Worm (Caenorhabditis elegans) whole organism, L3 larva: ENCODE results near the gene sup-36.

Source experiments
- ZK546.5 ChIP-seq: sonication (generic microtip); optimal IDR thresholded peaks from 2 replicates; lab custom pipeline; 2017; ENCODE audit warnings: missing biosample characterization, missing genetic modification characterization
- ceh-16 ChIP-seq: sonication (generic microtip); optimal IDR thresholded peaks from 2 replicates; lab custom pipeline; 2017; ENCODE audit warnings: missing biosample characterization, missing genetic modification characterization
- ceh-28 ChIP-seq: fragments of 150-350 bp; optimal IDR thresholded peaks from 2 replicates; lab custom pipeline; 2014; ENCODE audit warnings: missing biosample characterization, missing genetic modification reagents, missing genetic modification characterization
- ceh-82 ChIP-seq: fragments of 150-350 bp; optimal IDR thresholded peaks from 2 replicates; lab custom pipeline; 2014; ENCODE audit warnings: missing biosample characterization, missing genetic modification characterization
- elt-1 ChIP-seq: fragments of 150-350 bp; optimal IDR thresholded peaks from 2 replicates; lab custom pipeline; 2014; ENCODE audit warnings: missing biosample characterization, missing genetic modification characterization
- elt-2 ChIP-seq: sonication (generic microtip); optimal IDR thresholded peaks from 2 replicates; lab custom pipeline; 2016; ENCODE audit warnings: missing genetic modification reagents, mild to moderate bottlenecking, missing genetic modification characterization, missing compliant biosample characterization
- fkh-2 ChIP-seq: fragments of 150-350 bp; optimal IDR thresholded peaks from 2 replicates; lab custom pipeline; 2014; ENCODE audit warnings: missing biosample characterization, missing genetic modification reagents, missing genetic modification characterization
- fos-1 ChIP-seq: fragments of 150-350 bp; optimal IDR thresholded peaks from 2 replicates; lab custom pipeline; 2014; ENCODE audit warnings: missing biosample characterization, missing genetic modification characterization
- hmg-11 ChIP-seq: sonication (generic microtip); optimal IDR thresholded peaks from 2 replicates; lab custom pipeline; 2016; ENCODE audit warnings: missing genetic modification characterization, missing compliant biosample characterization
- jun-1 ChIP-seq: fragments of 150-350 bp; optimal IDR thresholded peaks from 2 replicates; lab custom pipeline; 2014; ENCODE audit warnings: missing biosample characterization, missing genetic modification reagents, missing genetic modification characterization
- lin-39 ChIP-seq: fragments of 150-350 bp; optimal IDR thresholded peaks from 2 replicates; lab custom pipeline; 2018; ENCODE audit warnings: missing biosample characterization, missing genetic modification reagents, missing genetic modification characterization
- mdl-1 ChIP-seq: fragments of 150-350 bp; optimal IDR thresholded peaks from 2 replicates; lab custom pipeline; 2014; ENCODE audit warnings: missing biosample characterization, missing genetic modification characterization
- nfya-1 ChIP-seq: sonication (generic microtip); optimal IDR thresholded peaks from 2 replicates; lab custom pipeline; 2017; ENCODE audit warnings: missing genetic modification characterization, mild to moderate bottlenecking, missing compliant biosample characterization, antibody characterized with exemption, moderate library complexity; ENCODE audit not compliant: insufficient read depth
- nhr-12 ChIP-seq: fragments of 150-350 bp; optimal IDR thresholded peaks from 2 replicates; lab custom pipeline; 2014; ENCODE audit warnings: missing biosample characterization, missing genetic modification characterization
- nhr-25 ChIP-seq: sonication (generic microtip); optimal IDR thresholded peaks from 2 replicates; lab custom pipeline; 2017; ENCODE audit warnings: missing biosample characterization, missing genetic modification characterization
- nhr-28 ChIP-seq: fragments of 150-350 bp; optimal IDR thresholded peaks from 2 replicates; lab custom pipeline; 2014; ENCODE audit warnings: missing biosample characterization, missing genetic modification characterization
- nhr-76 ChIP-seq: fragments of 150-350 bp; sonication (generic microtip); optimal IDR thresholded peaks from 5 replicates; lab custom pipeline; 2014; ENCODE audit warnings: missing biosample characterization, missing genetic modification characterization
- nhr-77 ChIP-seq: fragments of 150-350 bp; optimal IDR thresholded peaks from 2 replicates; lab custom pipeline; 2014; ENCODE audit warnings: missing biosample characterization, missing genetic modification characterization
- pha-4 ChIP-seq: fragments of 150-350 bp; optimal IDR thresholded peaks from 2 replicates; lab custom pipeline; 2014; ENCODE audit warnings: missing biosample characterization, missing genetic modification reagents, missing genetic modification characterization
- sea-2 ChIP-seq: fragments of 150-350 bp; sonication (generic microtip); optimal IDR thresholded peaks from 4 replicates; lab custom pipeline; 2014; ENCODE audit warnings: missing biosample characterization, missing genetic modification reagents, missing genetic modification characterization
- tbx-2 ChIP-seq: sonication (generic microtip); optimal IDR thresholded peaks from 2 replicates; lab custom pipeline; 2016; ENCODE audit warnings: mild to moderate bottlenecking, missing genetic modification characterization, missing compliant biosample characterization
- unc-62 ChIP-seq: fragments of 150-350 bp; sonication (generic microtip); optimal IDR thresholded peaks from 4 replicates; lab custom pipeline; 2014; ENCODE audit warnings: missing biosample characterization, missing genetic modification reagents, missing genetic modification characterization
- ztf-4 ChIP-seq: fragments of 150-350 bp; optimal IDR thresholded peaks from 2 replicates; lab custom pipeline; 2014; ENCODE audit warnings: missing biosample characterization, missing genetic modification characterization

Gene sup-36

DNA sequence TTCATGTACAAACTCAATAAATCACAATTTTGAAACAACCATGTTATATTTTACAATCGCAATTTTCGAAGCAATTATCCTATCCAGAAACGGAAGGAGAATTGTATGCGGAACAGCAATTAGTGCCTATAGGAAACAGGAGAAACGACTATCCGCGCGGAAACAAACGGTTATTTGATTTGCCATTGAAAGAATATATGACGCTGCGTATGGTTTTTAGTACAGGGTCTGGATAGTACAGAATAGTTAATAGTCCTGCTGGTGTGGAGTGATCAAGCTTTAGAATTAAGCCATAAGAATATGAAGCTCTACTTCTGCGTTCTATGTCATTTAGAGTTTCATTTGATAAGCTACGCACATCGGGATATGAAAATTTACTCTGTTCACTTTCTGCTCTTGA is 45.4 kb downstream of the sup-36 start:
- TF ChIP-seq lin-39 (tag; lab: Kevin White, UChicago) = no peak
- no peak for TF ChIP-seq nhr-77 (tag; lab: Kevin White, UChicago)
- no peak for TF ChIP-seq elt-1 (tag; lab: Kevin White, UChicago)

DNA sequence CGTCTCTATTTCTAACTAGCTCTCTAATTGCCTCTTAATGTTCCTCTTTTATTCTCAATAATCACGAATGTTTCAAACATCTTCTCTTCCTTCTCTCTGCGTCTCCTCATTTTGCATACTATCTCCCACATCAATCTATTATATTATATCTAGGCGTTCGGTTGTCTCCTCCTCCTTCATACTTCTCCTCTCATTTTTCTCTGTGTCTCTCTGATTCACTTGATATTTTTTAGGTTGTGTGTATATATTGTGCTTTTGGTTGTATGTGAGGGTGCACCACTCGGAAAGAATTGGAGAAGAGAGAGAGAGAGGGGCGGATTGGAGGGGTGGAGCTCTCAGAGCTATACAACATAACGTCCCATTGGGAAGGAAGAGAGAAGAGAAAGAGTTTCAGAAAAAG is 47.2 kb downstream of the sup-36 start:
- no peak for TF ChIP-seq nhr-12 (tag; lab: Kevin White, UChicago)
- no peak for TF ChIP-seq fkh-2
- no peak for TF ChIP-seq unc-62 (GFP tag; lab: Kevin White, UChicago)
- peak; percentile 27 for TF ChIP-seq hmg-11 (tag; lab: Kevin White, UChicago)
- no peak for TF ChIP-seq nhr-28
- no peak for TF ChIP-seq ZK546.5 (tag; lab: Kevin White, UChicago)
- no peak for TF ChIP-seq jun-1 (tag; lab: Kevin White, UChicago)
- no peak for TF ChIP-seq mdl-1 (tag; lab: Kevin White, UChicago)
- no peak for TF ChIP-seq fos-1 (tag; lab: Kevin White, UChicago)
- TF ChIP-seq ztf-4 (tag; lab: Kevin White, UChicago) = no peak
- TF ChIP-seq tbx-2 (tag; lab: Kevin White, UChicago) = no peak
- no peak for TF ChIP-seq ceh-16 (tag; lab: Kevin White, UChicago)
- TF ChIP-seq elt-2 (tag; lab: Kevin White, UChicago) = no peak
- TF ChIP-seq elt-1 (tag; lab: Kevin White, UChicago) = no peak
- TF ChIP-seq sea-2 (GFP tag; lab: Kevin White, UChicago) = no peak
- TF ChIP-seq ceh-82 (tag; lab: Kevin White, UChicago) = no peak
- TF ChIP-seq pha-4 (tag; lab: Kevin White, UChicago) = no peak
- TF ChIP-seq ceh-28 (tag; lab: Kevin White, UChicago) = no peak
- TF ChIP-seq nfya-1 (tag; lab: Kevin White, UChicago) = peak; percentile 30
- TF ChIP-seq nhr-25 (tag; lab: Kevin White, UChicago) = peak; percentile 26
- TF ChIP-seq nhr-76 = no peak
